Fruit fly (Drosophila melanogaster): ENCODE measurements around the gene CG12170.

The CG12170 gene

dm6 chr3R:5685269-5686048 lies 48.4 kb downstream of the CG12170 start, which contains the start of the genes Rab23 and plx (continued):
- 0 out of 2 replicates have a peak, but pooled peaks have one; percentile 22 for TF ChIP-seq Scr (GFP tag; IDR thresholded peaks at IDR 0.05; ENCODE audit: partially characterized antibody)
- peak; percentile 27 for TF ChIP-seq CG18619 (GFP tag; optimal IDR thresholded peaks at IDR 0.05)
- no peak for TF ChIP-seq Aef1 (GFP tag; IDR thresholded peaks at IDR 0.05)
- no peak for TF ChIP-seq PHDP (tag; optimal IDR thresholded peaks at IDR 0.05)
- TF ChIP-seq en (GFP tag; optimal IDR thresholded peaks at IDR 0.05), result no peak
- TF ChIP-seq CG17385 (GFP tag; optimal IDR thresholded peaks at IDR 0.05), result peak; percentile 99
- no peak for TF ChIP-seq wor (GFP tag; IDR thresholded peaks at IDR 0.05)
- TF ChIP-seq CG7372 (GFP tag; IDR thresholded peaks at IDR 0.05), result no peak
- TF ChIP-seq Oaz (GFP tag; IDR thresholded peaks at IDR 0.05), result no peak
- no peak for TF ChIP-seq nau (GFP tag; optimal IDR thresholded peaks at IDR 0.05)
- no peak for TF ChIP-seq sc (optimal IDR thresholded peaks at IDR 0.05)
- no peak for TF ChIP-seq sc (GFP tag; optimal IDR thresholded peaks at IDR 0.05)
- TF ChIP-seq dan (GFP tag; IDR thresholded peaks at IDR 0.05), result no peak
- TF ChIP-seq Spps (tag; optimal IDR thresholded peaks at IDR 0.05), result no peak
- no peak for TF ChIP-seq usp (GFP tag; optimal IDR thresholded peaks at IDR 0.05)
- peak; percentile 27 for TF ChIP-seq gem (tag; optimal IDR thresholded peaks at IDR 0.05)
- TF ChIP-seq CG7839 (tag; optimal IDR thresholded peaks at IDR 0.05), result no peak
- TF ChIP-seq stc (GFP tag; IDR thresholded peaks at IDR 0.05), result no peak
- TF ChIP-seq disco-r (GFP tag; optimal IDR thresholded peaks at IDR 0.05), result no peak
- TF ChIP-seq CG4820 (GFP tag; optimal IDR thresholded peaks at IDR 0.05), result no peak
- no peak for TF ChIP-seq psq (GFP tag; optimal IDR thresholded peaks at IDR 0.05)
- TF ChIP-seq tx (GFP tag; optimal IDR thresholded peaks at IDR 0.05), result no peak
- peak; percentile 32 for TF ChIP-seq chn (GFP tag; optimal IDR thresholded peaks at IDR 0.05)
- TF ChIP-seq GATAe (GFP tag; conservative IDR thresholded peaks at IDR 0.05), result no peak
- TF ChIP-seq Antp (GFP tag; optimal IDR thresholded peaks at IDR 0.05), result peak; percentile 7
- TF ChIP-seq bcd (GFP tag; optimal IDR thresholded peaks at IDR 0.05), result peak; percentile 13
- peak; percentile 49 for TF ChIP-seq CoRest (tag; optimal IDR thresholded peaks at IDR 0.05)
- TF ChIP-seq CG10366 (GFP tag; IDR thresholded peaks at IDR 0.05), result no peak
- peak; percentile 48 for TF ChIP-seq CG15601 (tag; optimal IDR thresholded peaks at IDR 0.05)
- peak; percentile 36 for TF ChIP-seq Max (GFP tag; optimal IDR thresholded peaks at IDR 0.05)
- TF ChIP-seq E2f1 (GFP tag; IDR thresholded peaks at IDR 0.05), result peak; percentile 27; the same call in 1 of the 2 replicates
- no peak for TF ChIP-seq CG3407 (GFP tag; optimal IDR thresholded peaks at IDR 0.05)
- TF ChIP-seq CG18599 (GFP tag; optimal IDR thresholded peaks at IDR 0.05), result no peak
- TF ChIP-seq CG9727 (GFP tag; optimal IDR thresholded peaks at IDR 0.05), result peak; percentile 4
- TF ChIP-seq CG13624 (GFP tag; optimal IDR thresholded peaks at IDR 0.05), result peak; percentile 11
- TF ChIP-seq tio (GFP tag; optimal IDR thresholded peaks at IDR 0.05), result no peak
- TF ChIP-seq kay (GFP tag; optimal IDR thresholded peaks at IDR 0.05), result no peak
- TF ChIP-seq dmrt11E (tag; optimal IDR thresholded peaks at IDR 0.05), result peak; percentile 8
- TF ChIP-seq al (GFP tag; IDR thresholded peaks at IDR 0.05), result no peak
- TF ChIP-seq CG16815 (GFP tag; optimal IDR thresholded peaks at IDR 0.05), result no peak
- TF ChIP-seq CG2712 (tag; optimal IDR thresholded peaks at IDR 0.05), result peak; percentile 21
- no peak for TF ChIP-seq exex (tag; optimal IDR thresholded peaks at IDR 0.05)
- peak in 1 of 2 experiments; percentile 0 for TF ChIP-seq Hr51 (GFP tag; optimal IDR thresholded peaks at IDR 0.05)
- peak in 1 of 2 experiments; percentile 72 for TF ChIP-seq tll (GFP tag; optimal IDR thresholded peaks at IDR 0.05)
- peak; percentile 1 for TF ChIP-seq CG7786 (GFP tag; optimal IDR thresholded peaks at IDR 0.05)
- TF ChIP-seq ap (GFP tag; IDR thresholded peaks at IDR 0.05), result no peak
- no peak for TF ChIP-seq MESR4 (GFP tag; optimal IDR thresholded peaks at IDR 0.05)
- TF ChIP-seq eve (GFP tag; optimal IDR thresholded peaks at IDR 0.05), result no peak
- no peak for TF ChIP-seq hkb (optimal IDR thresholded peaks at IDR 0.05)
- TF ChIP-seq hkb (GFP tag; IDR thresholded peaks at IDR 0.05), result peak; percentile 29; the same call in 1 of the 2 replicates
